Worm (Caenorhabditis elegans) whole organism, late embryonic: ENCODE results near the gene rps-11.

Experiments
- C08G9.2 ChIP-seq: sonication (generic microtip); optimal IDR thresholded peaks from 2 replicates; lab custom pipeline; 2016; ENCODE audit warnings: mild to moderate bottlenecking, missing genetic modification characterization, moderate library complexity, missing compliant biosample characterization
- F13H6.1 ChIP-seq: sonication (generic microtip); optimal IDR thresholded peaks from 2 replicates; lab custom pipeline; 2016; ENCODE audit warnings: missing genetic modification characterization, missing compliant biosample characterization
- K09A11.1 ChIP-seq: sonication (generic microtip); optimal IDR thresholded peaks from 2 replicates; lab custom pipeline; 2017; ENCODE audit warnings: antibody characterized with exemption, mild to moderate bottlenecking, missing genetic modification characterization, missing compliant biosample characterization; ENCODE audit not compliant: insufficient read depth
- Y22D7AL.16 ChIP-seq: sonication (generic microtip); optimal IDR thresholded peaks from 2 replicates; lab custom pipeline; 2016; ENCODE audit warnings: missing genetic modification characterization, missing compliant biosample characterization
- ama-1 ChIP-seq: fragments of 150-350 bp; optimal IDR thresholded peaks from 2 replicates; lab custom pipeline; 2014
- ceh-18 ChIP-seq: sonication (generic microtip); optimal IDR thresholded peaks from 2 replicates; lab custom pipeline; 2016; ENCODE audit warnings: missing genetic modification characterization, missing compliant biosample characterization
- ceh-31 ChIP-seq: sonication (generic microtip); optimal IDR thresholded peaks from 2 replicates; lab custom pipeline; 2016; ENCODE audit warnings: missing genetic modification characterization, missing compliant biosample characterization
- ceh-45 ChIP-seq: fragments of 200-800 bp; sonication (Bioruptor generic); IDR thresholded peaks from 2 replicates; pipeline ENCODE4 v1.3.6; 2022; ENCODE audit warnings: missing genetic modification reagents, missing genetic modification characterization, missing compliant biosample characterization
- dve-1 ChIP-seq: sonication (generic microtip); optimal IDR thresholded peaks from 2 replicates; lab custom pipeline; 2017; ENCODE audit warnings: antibody characterized with exemption, mild to moderate bottlenecking, missing genetic modification characterization, missing compliant biosample characterization
- elt-4 ChIP-seq: sonication (generic microtip); optimal IDR thresholded peaks from 2 replicates; lab custom pipeline; 2016; ENCODE audit warnings: missing genetic modification characterization, missing compliant biosample characterization
- ets-4 ChIP-seq: sonication (generic microtip); optimal IDR thresholded peaks from 2 replicates; lab custom pipeline; 2016; ENCODE audit warnings: missing genetic modification characterization, missing compliant biosample characterization
- eyg-1 ChIP-seq: sonication (generic microtip); optimal IDR thresholded peaks from 2 replicates; lab custom pipeline; 2016; ENCODE audit warnings: missing genotype, missing genetic modification characterization, missing compliant biosample characterization
- fax-1 ChIP-seq: sonication (generic microtip); optimal IDR thresholded peaks from 2 replicates; lab custom pipeline; 2016; ENCODE audit warnings: missing genotype, missing genetic modification characterization, missing compliant biosample characterization
- fkh-10 ChIP-seq: fragments of 150-350 bp; optimal IDR thresholded peaks from 2 replicates; lab custom pipeline; 2014; ENCODE audit warnings: missing biosample characterization, missing genetic modification reagents, missing genetic modification characterization
- gmeb-2 ChIP-seq: sonication (generic microtip); optimal IDR thresholded peaks from 2 replicates; lab custom pipeline; 2016; ENCODE audit warnings: missing genetic modification characterization, inconsistent platforms, missing compliant biosample characterization
- hlh-8 ChIP-seq: sonication (generic microtip); optimal IDR thresholded peaks from 2 replicates; lab custom pipeline; 2016; ENCODE audit warnings: missing genotype, missing genetic modification characterization, missing compliant biosample characterization
- lim-6 ChIP-seq: sonication (generic microtip); optimal IDR thresholded peaks from 2 replicates; lab custom pipeline; 2016; ENCODE audit warnings: missing genetic modification characterization, missing compliant biosample characterization
- mec-3 ChIP-seq: sonication (generic microtip); optimal IDR thresholded peaks from 2 replicates; lab custom pipeline; 2016; ENCODE audit warnings: borderline replicate concordance, missing genetic modification characterization, missing compliant biosample characterization
- nfya-1 ChIP-seq: sonication (generic microtip); optimal IDR thresholded peaks from 2 replicates; lab custom pipeline; 2017; ENCODE audit warnings: missing genetic modification characterization, mild to moderate bottlenecking, missing compliant biosample characterization, antibody characterized with exemption, moderate library complexity
- pat-9 ChIP-seq: fragments of 200-800 bp; sonication (Bioruptor generic); optimal IDR thresholded peaks from 2 replicates; lab custom pipeline; 2018; ENCODE audit warnings: mild to moderate bottlenecking, missing genetic modification characterization, moderate library complexity, missing compliant biosample characterization
- pax-1 ChIP-seq: fragments of 150-350 bp; optimal IDR thresholded peaks from 2 replicates; lab custom pipeline; 2014; ENCODE audit warnings: missing biosample characterization, missing genetic modification characterization
- pha-2 ChIP-seq: sonication (generic microtip); optimal IDR thresholded peaks from 2 replicates; lab custom pipeline; 2017; ENCODE audit warnings: mild to moderate bottlenecking, missing genetic modification characterization, missing compliant biosample characterization
- pqm-1 ChIP-seq: sonication (generic microtip); optimal IDR thresholded peaks from 2 replicates; lab custom pipeline; 2016; ENCODE audit warnings: missing genetic modification characterization, missing compliant biosample characterization
- ref-2 ChIP-seq: sonication (generic microtip); optimal IDR thresholded peaks from 2 replicates; lab custom pipeline; 2016; ENCODE audit warnings: missing genetic modification characterization, missing compliant biosample characterization
- rnt-1 ChIP-seq: sonication (generic microtip); optimal IDR thresholded peaks from 2 replicates; lab custom pipeline; 2016; ENCODE audit warnings: missing genetic modification characterization, missing compliant biosample characterization
- sox-4 ChIP-seq: sonication (generic microtip); optimal IDR thresholded peaks from 2 replicates; lab custom pipeline; 2017; ENCODE audit warnings: mild to moderate bottlenecking, missing genetic modification characterization, inconsistent platforms, missing compliant biosample characterization
- tbx-2 ChIP-seq: sonication (generic microtip); optimal IDR thresholded peaks from 2 replicates; lab custom pipeline; 2016; ENCODE audit warnings: missing genetic modification characterization, missing compliant biosample characterization
- tbx-7 ChIP-seq: sonication (generic microtip); optimal IDR thresholded peaks from 2 replicates; lab custom pipeline; 2016; ENCODE audit warnings: missing genotype, missing genetic modification characterization, missing compliant biosample characterization
- unc-3 ChIP-seq, 2 experiments: fragments of 200-800 bp in 1 of 2; sonication (Bioruptor generic) in 1 of 2; sonication (generic microtip) in 1 of 2; conservative IDR thresholded peaks in 1 of 2; optimal IDR thresholded peaks in 1 of 2; 2 replicates each; pipeline versions ENCODE4 v1.3.6 to Lab custom; 2016 to 2022; ENCODE audit warnings: missing compliant biosample characterization in 2 of 2, missing genetic modification characterization in 2 of 2, missing genetic modification reagents in 1 of 2
- unc-42 ChIP-seq: sonication (generic microtip); optimal IDR thresholded peaks from 2 replicates; lab custom pipeline; 2016; ENCODE audit warnings: missing genotype, missing genetic modification characterization, missing compliant biosample characterization
- zip-5 ChIP-seq: sonication (generic microtip); optimal IDR thresholded peaks from 2 replicates; lab custom pipeline; 2016; ENCODE audit warnings: missing genetic modification characterization, missing compliant biosample characterization
- ztf-16 ChIP-seq: sonication (generic microtip); optimal IDR thresholded peaks from 2 replicates; lab custom pipeline; 2017; ENCODE audit warnings: missing genetic modification characterization, missing compliant biosample characterization

Gene rps-11

ce11 chrIV:11602498-11603068 lies at the start of gene rps-11:
Gene rps-11, plus strand, starts transcription at chrIV:11602641.
- TF ChIP-seq sox-4 (tag; lab: Kevin White, UChicago): no peak
- no peak for TF ChIP-seq pqm-1
- TF ChIP-seq F13H6.1 (tag; lab: Kevin White, UChicago): no peak

ce11 chrIV:11561677-11562076 lies 40.8 kb upstream of the rps-11 start, which contains the start of gene F12F6.7:
Gene F12F6.7, minus strand, starts transcription at chrIV:11561833.
- TF ChIP-seq zip-5 (tag; lab: Kevin White, UChicago) (no peak), hlh-8 (tag; lab: Kevin White, UChicago) (no peak), tbx-7 (no peak), ceh-45 (GFP tag; lab: Robert Waterston, UW) (no peak), unc-3 (GFP tag; conservative IDR thresholded peaks at IDR 0.05; lab: Robert Waterston, UW) (no peak), unc-3 (tag; optimal IDR thresholded peaks at IDR 0.05; lab: Kevin White, UChicago) (no peak), Y22D7AL.16 (tag; lab: Kevin White, UChicago) (no peak), ama-1 (lab: Kevin White, UChicago) (no peak), ztf-16 (tag; lab: Kevin White, UChicago) (no peak), eyg-1 (tag; lab: Kevin White, UChicago) (no peak)
- TF ChIP-seq, all 69 proteins: peak for 0

ce11 chrIV:11563090-11563489 lies 39.4 kb upstream of the rps-11 start:
- TF ChIP-seq mec-3 (tag; lab: Kevin White, UChicago): no peak
- no peak for TF ChIP-seq pha-2 (tag; lab: Kevin White, UChicago)
- no peak for TF ChIP-seq gmeb-2 (tag; lab: Kevin White, UChicago)

ce11 chrIV:11565022-11565421 lies 37.4 kb upstream of the rps-11 start:
- TF ChIP-seq fax-1 (tag; lab: Kevin White, UChicago) (no peak), mec-3 (tag; lab: Kevin White, UChicago) (peak; percentile 63), fkh-10 (GFP tag; lab: Kevin White, UChicago) (no peak), C08G9.2 (tag; lab: Kevin White, UChicago) (peak; percentile 23), elt-4 (tag; lab: Kevin White, UChicago) (peak; percentile 87)
- TF ChIP-seq, all 69 proteins: peak for 3

ce11 chrIV:11566146-11566545 lies 36.3 kb upstream of the rps-11 start, which contains the start of gene sec-24.1:
Gene sec-24.1, minus strand, starts transcription at chrIV:11566194.
- no peak for TF ChIP-seq fkh-10 (GFP tag; lab: Kevin White, UChicago)
- TF ChIP-seq K09A11.1 (tag; lab: Kevin White, UChicago): peak; percentile 59
- peak; percentile 94 for TF ChIP-seq nfya-1 (tag; lab: Kevin White, UChicago)
- TF ChIP-seq ref-2 (tag; lab: Kevin White, UChicago): no peak
- TF ChIP-seq lim-6 (tag; lab: Kevin White, UChicago): no peak
- TF ChIP-seq ceh-18 (tag; lab: Kevin White, UChicago): peak; percentile 18
- peak; percentile 75 for TF ChIP-seq tbx-2 (tag; lab: Kevin White, UChicago)
- peak; percentile 13 for TF ChIP-seq pax-1 (tag; lab: Kevin White, UChicago)
- TF ChIP-seq pat-9 (tag; lab: Kevin White, UChicago): peak; percentile 51
- peak; percentile 8 for TF ChIP-seq dve-1 (tag; lab: Kevin White, UChicago)
- TF ChIP-seq unc-42 (tag; lab: Kevin White, UChicago): peak; percentile 3
- TF ChIP-seq ets-4: peak; percentile 17
- peak; percentile 42 for TF ChIP-seq ceh-31 (tag; lab: Kevin White, UChicago)
- TF ChIP-seq rnt-1: peak; percentile 7
